Worm (Caenorhabditis elegans) whole organism, young adult: ENCODE results near the gene Y17G7B.12.

Source experiments
- B0035.1 ChIP-seq: sonication (generic microtip); optimal IDR thresholded peaks from 2 replicates; lab custom pipeline; 2016; ENCODE audit warnings: missing genetic modification characterization, mild to moderate bottlenecking, missing compliant biosample characterization, missing genotype, missing genetic modification reagents
- B0336.3 ChIP-seq: fragments of 200-800 bp; sonication (Bioruptor generic); IDR thresholded peaks from 2 replicates; pipeline ENCODE4 v1.3.6; 2022; ENCODE audit warnings: missing genetic modification characterization, missing compliant biosample characterization
- F49E8.2 ChIP-seq: sonication (generic microtip); optimal IDR thresholded peaks from 3 replicates; lab custom pipeline; 2017; ENCODE audit warnings: missing genetic modification characterization, mild to moderate bottlenecking, missing compliant biosample characterization, antibody characterized with exemption, moderate library complexity; ENCODE audit not compliant: insufficient read depth
- F52B5.7 ChIP-seq: sonication (generic microtip); optimal IDR thresholded peaks from 2 replicates; lab custom pipeline; 2016; ENCODE audit warnings: mild to moderate bottlenecking, missing genetic modification characterization, missing compliant biosample characterization
- K11D2.4 ChIP-seq: fragments of 200-800 bp; sonication (Bioruptor generic); IDR thresholded peaks from 2 replicates; pipeline ENCODE4 v1.3.6; 2022; ENCODE audit warnings: missing genetic modification reagents, missing genetic modification characterization, missing compliant biosample characterization
- Y53F4B.3 ChIP-seq: fragments of 200-800 bp; sonication (Bioruptor generic); IDR thresholded peaks from 2 replicates; pipeline ENCODE4 v1.3.6; 2022; ENCODE audit warnings: missing genetic modification reagents, missing genetic modification characterization, missing compliant biosample characterization
- Y53G8AR.9 ChIP-seq: fragments of 200-800 bp; sonication (Bioruptor generic); conservative IDR thresholded peaks from 2 replicates; pipeline ENCODE4 v1.3.6; 2022; ENCODE audit warnings: missing genetic modification reagents, missing genetic modification characterization, missing compliant biosample characterization
- Y67H2A.10 ChIP-seq: fragments of 200-800 bp; sonication (Bioruptor generic); conservative IDR thresholded peaks from 2 replicates; pipeline ENCODE4 v1.3.6; 2022; ENCODE audit warnings: missing genetic modification reagents, missing genetic modification characterization, missing compliant biosample characterization
- ama-1 ChIP-seq, 3 experiments: fragments of 150-350 bp in 1 of 3; sonication (generic microtip) in 2 of 3; optimal IDR thresholded peaks; 2 replicates each; lab custom pipeline; 2014 to 2018; ENCODE audit warnings: missing biosample characterization in 2 of 3, missing genetic modification characterization in 2 of 3, missing genetic modification reagents in 2 of 3
- cebp-1 ChIP-seq, 2 experiments: fragments of 200-800 bp in 1 of 2; sonication (Bioruptor generic) in 1 of 2; sonication (generic microtip) in 1 of 2; IDR thresholded peaks in 1 of 2; optimal IDR thresholded peaks in 1 of 2; 2 replicates each; pipeline versions ENCODE4 v1.3.6 to Lab custom; 2017 to 2022; ENCODE audit warnings: missing compliant biosample characterization in 2 of 2, missing genetic modification characterization in 2 of 2, mild to moderate bottlenecking in 1 of 2, missing genetic modification reagents in 1 of 2, moderate library complexity in 1 of 2
- ceh-58 ChIP-seq: fragments of 200-800 bp; sonication (Bioruptor generic); IDR thresholded peaks from 2 replicates; pipeline ENCODE4 v1.3.6; 2022; ENCODE audit warnings: missing genetic modification characterization, missing compliant biosample characterization
- die-1 ChIP-seq: sonication (generic microtip); optimal IDR thresholded peaks from 2 replicates; lab custom pipeline; 2016; ENCODE audit warnings: missing genotype, mild to moderate bottlenecking, missing genetic modification characterization, missing compliant biosample characterization
- dpl-1 ChIP-seq: fragments of 150-350 bp; optimal IDR thresholded peaks from 2 replicates; lab custom pipeline; 2014; ENCODE audit warnings: missing biosample characterization, missing genetic modification reagents, missing genetic modification characterization
- efl-1 ChIP-seq: fragments of 150-350 bp; optimal IDR thresholded peaks from 2 replicates; lab custom pipeline; 2014; ENCODE audit warnings: missing biosample characterization, missing genetic modification reagents, missing genetic modification characterization
- egl-18 ChIP-seq: fragments of 200-800 bp; sonication (Bioruptor generic); IDR thresholded peaks from 2 replicates; pipeline ENCODE4 v1.3.6; 2022; ENCODE audit warnings: missing genetic modification reagents, missing genetic modification characterization, missing compliant biosample characterization
- gei-17 ChIP-seq: fragments of 200-800 bp; sonication (Bioruptor generic); optimal IDR thresholded peaks from 2 replicates; lab custom pipeline; 2018; ENCODE audit warnings: mild to moderate bottlenecking, missing genetic modification characterization, missing compliant biosample characterization
- hlh-26 ChIP-seq: fragments of 200-800 bp; sonication (Bioruptor generic); conservative IDR thresholded peaks from 2 replicates; pipeline ENCODE4 v1.3.6; 2022; ENCODE audit warnings: missing genetic modification reagents, missing genetic modification characterization, missing compliant biosample characterization
- hmg-1.2 ChIP-seq: fragments of 200-800 bp; sonication (Bioruptor generic); IDR thresholded peaks from 2 replicates; pipeline ENCODE4 v1.3.6; 2022; ENCODE audit warnings: missing genetic modification reagents, missing genetic modification characterization, missing compliant biosample characterization
- hmg-20 ChIP-seq: fragments of 200-800 bp; sonication (Bioruptor generic); IDR thresholded peaks from 2 replicates; pipeline ENCODE4 v1.3.6; 2022; ENCODE audit warnings: missing genetic modification reagents, missing genetic modification characterization, missing compliant biosample characterization
- hrde-1 ChIP-seq: sonication (generic microtip); optimal IDR thresholded peaks from 2 replicates; lab custom pipeline; 2016; ENCODE audit warnings: missing genetic modification characterization, mild to moderate bottlenecking, missing compliant biosample characterization, moderate library complexity, missing genotype, missing genetic modification reagents, borderline replicate concordance
- lin-54 ChIP-seq: fragments of 200-800 bp; sonication (Bioruptor generic); optimal IDR thresholded peaks from 2 replicates; lab custom pipeline; 2018; ENCODE audit warnings: mild to moderate bottlenecking, missing genetic modification characterization, missing compliant biosample characterization
- lir-1 ChIP-seq: fragments of 200-800 bp; sonication (Bioruptor generic); conservative IDR thresholded peaks from 2 replicates; pipeline ENCODE4 v1.3.6; 2022; ENCODE audit warnings: missing genetic modification reagents, missing genetic modification characterization, missing compliant biosample characterization
- madf-3 ChIP-seq: fragments of 200-800 bp; sonication (Bioruptor generic); IDR thresholded peaks from 2 replicates; pipeline ENCODE4 v1.3.6; 2022; ENCODE audit warnings: missing genetic modification reagents, missing genetic modification characterization, missing compliant biosample characterization
- madf-6 ChIP-seq: fragments of 200-800 bp; sonication (Bioruptor generic); IDR thresholded peaks from 2 replicates; pipeline ENCODE4 v1.3.6; 2022; ENCODE audit warnings: missing genetic modification reagents, missing genetic modification characterization, missing compliant biosample characterization
- madf-8 ChIP-seq: fragments of 200-800 bp; sonication (Bioruptor generic); conservative IDR thresholded peaks from 2 replicates; pipeline ENCODE4 v1.3.6; 2022; ENCODE audit warnings: missing genetic modification reagents, missing genetic modification characterization, missing compliant biosample characterization
- mcd-1 ChIP-seq: fragments of 200-800 bp; sonication (Bioruptor generic); IDR thresholded peaks from 2 replicates; pipeline ENCODE4 v1.3.6; 2022; ENCODE audit warnings: missing genetic modification reagents, missing genetic modification characterization, missing compliant biosample characterization
- mel-28 ChIP-seq: sonication (generic microtip); optimal IDR thresholded peaks from 2 replicates; lab custom pipeline; 2016; ENCODE audit warnings: borderline replicate concordance, mild to moderate bottlenecking, missing genetic modification characterization, missing compliant biosample characterization
- nfyb-1 ChIP-seq: fragments of 200-800 bp; sonication (Bioruptor generic); IDR thresholded peaks from 2 replicates; pipeline ENCODE4 v1.3.6; 2022; ENCODE audit warnings: missing genetic modification reagents, missing genetic modification characterization, missing compliant biosample characterization
- nhr-120 ChIP-seq: fragments of 200-800 bp; sonication (Bioruptor generic); IDR thresholded peaks from 2 replicates; pipeline ENCODE4 v1.3.6; 2022; ENCODE audit warnings: missing genetic modification characterization, missing compliant biosample characterization
- nhr-179 ChIP-seq: sonication (generic microtip); optimal IDR thresholded peaks from 2 replicates; lab custom pipeline; 2016; ENCODE audit warnings: mild to moderate bottlenecking, missing genetic modification characterization, missing compliant biosample characterization
- pbrm-1 ChIP-seq: fragments of 200-800 bp; sonication (Bioruptor generic); IDR thresholded peaks from 2 replicates; pipeline ENCODE4 v1.3.6; 2022; ENCODE audit warnings: missing genetic modification reagents, missing genetic modification characterization, missing compliant biosample characterization
- rec-8 ChIP-seq, 2 experiments: sonication (generic microtip); optimal IDR thresholded peaks; 2 replicates each; lab custom pipeline; 2016; ENCODE audit warnings: mild to moderate bottlenecking in 2 of 2, missing genetic modification characterization in 2 of 2, missing genetic modification reagents in 2 of 2, missing genotype in 2 of 2, missing biosample characterization in 1 of 2, missing compliant biosample characterization in 1 of 2, moderate library complexity in 1 of 2
- rpc-1 ChIP-seq, 2 experiments: fragments of 150-350 bp in 1 of 2; sonication (generic microtip) in 1 of 2; optimal IDR thresholded peaks; 2 replicates each; lab custom pipeline; 2014 to 2018; ENCODE audit warnings: missing biosample characterization in 1 of 2, missing genetic modification characterization in 1 of 2, missing genetic modification reagents in 1 of 2, missing genotype in 1 of 2
- sdz-38 ChIP-seq: sonication (generic microtip); optimal IDR thresholded peaks from 2 replicates; lab custom pipeline; 2016; ENCODE audit warnings: missing genotype, missing genetic modification characterization, missing compliant biosample characterization
- snpc-1.1 ChIP-seq: sonication (generic microtip); optimal IDR thresholded peaks from 2 replicates; lab custom pipeline; 2017; ENCODE audit warnings: missing genetic modification characterization, mild to moderate bottlenecking, missing compliant biosample characterization, antibody characterized with exemption, moderate library complexity, missing genotype, missing genetic modification reagents; ENCODE audit not compliant: insufficient read depth
- snpc-4 ChIP-seq, 5 experiments: fragments of 150-350 bp in 1 of 5; sonication (generic microtip) in 4 of 5; optimal IDR thresholded peaks; 2 replicates each; lab custom pipeline; 2014 to 2018; ENCODE audit warnings: missing genetic modification characterization in 5 of 5, missing biosample characterization in 3 of 5, antibody characterized with exemption in 2 of 5, mild to moderate bottlenecking in 2 of 5, missing compliant biosample characterization in 2 of 5, missing genotype in 2 of 5, moderate library complexity in 2 of 5, missing genetic modification reagents in 1 of 5
- unc-130 ChIP-seq: sonication (generic microtip); optimal IDR thresholded peaks from 2 replicates; lab custom pipeline; 2016; ENCODE audit warnings: missing genetic modification reagents, missing genetic modification characterization, missing compliant biosample characterization
- ztf-22 ChIP-seq: fragments of 200-800 bp; sonication (Bioruptor generic); optimal IDR thresholded peaks from 2 replicates; lab custom pipeline; 2018; ENCODE audit warnings: mild to moderate bottlenecking, missing genetic modification characterization, moderate library complexity, missing compliant biosample characterization

Gene Y17G7B.12

ce11 chrII:12006575-12007098, 17.0 kb upstream of the Y17G7B.12 start, which contains the start of gene mcm-2 (continued):
- TF ChIP-seq rec-8 (tag; optimal IDR thresholded peaks at IDR 0.05; lab: Kevin White, UChicago) (no peak), ceh-58 (GFP tag; lab: Robert Waterston, UW) (no peak), F52B5.7 (tag; lab: Kevin White, UChicago) (no peak), dpl-1 (GFP tag; lab: Kevin White, UChicago) (peak; percentile 98), B0336.3 (GFP tag; lab: Robert Waterston, UW) (no peak; the same call in 1 of the 2 replicates), efl-1 (peak; percentile 99), nhr-179 (tag; lab: Kevin White, UChicago) (no peak), hmg-20 (GFP tag; lab: Robert Waterston, UW) (no peak), snpc-4 (GFP tag; optimal IDR thresholded peaks at IDR 0.05; lab: Kevin White, UChicago) (peak; percentile 59), snpc-4 (tag; optimal IDR thresholded peaks at IDR 0.05; lab: Kevin White, UChicago) (peak in 3 of 4 experiments; percentile 11 to 75 (median 43)), lir-1 (peak; percentile 87), madf-6 (GFP tag; lab: Robert Waterston, UW) (peak; percentile 99), ztf-22 (GFP tag; lab: Kevin White, UChicago) (no peak), nfyb-1 (GFP tag; lab: Robert Waterston, UW) (peak; percentile 64), hrde-1 (tag; lab: Kevin White, UChicago) (peak; percentile 46), Y53G8AR.9 (GFP tag; lab: Robert Waterston, UW) (peak; percentile 93; the same call in 1 of the 2 replicates), hlh-26 (GFP tag; lab: Robert Waterston, UW) (no peak), gei-17 (GFP tag; lab: Kevin White, UChicago) (no peak), mel-28 (tag; lab: Kevin White, UChicago) (no peak), unc-130 (GFP tag; lab: Kevin White, UChicago) (peak; percentile 91), madf-8 (GFP tag; lab: Robert Waterston, UW) (peak; percentile 99), nhr-120 (GFP tag; lab: Robert Waterston, UW) (no peak), egl-18 (no peak), madf-3 (GFP tag; lab: Robert Waterston, UW) (no peak), snpc-1.1 (tag; lab: Kevin White, UChicago) (peak; percentile 69), pbrm-1 (GFP tag; lab: Robert Waterston, UW) (peak; percentile 86), B0035.1 (tag; lab: Kevin White, UChicago) (no peak), F49E8.2 (peak; percentile 95), ama-1 (optimal IDR thresholded peaks at IDR 0.05; lab: Kevin White, UChicago) (no peak), ama-1 (GFP tag; optimal IDR thresholded peaks at IDR 0.05; lab: Kevin White, UChicago) (no peak), cebp-1 (GFP tag; IDR thresholded peaks at IDR 0.05; lab: Robert Waterston, UW) (no peak), cebp-1 (tag; optimal IDR thresholded peaks at IDR 0.05; lab: Kevin White, UChicago) (no peak), mcd-1 (GFP tag; lab: Robert Waterston, UW) (peak; percentile 98), K11D2.4 (GFP tag; lab: Robert Waterston, UW) (no peak), hmg-1.2 (GFP tag; lab: Robert Waterston, UW) (peak; percentile 73), lin-54 (GFP tag; lab: Kevin White, UChicago) (peak; percentile 98), Y53F4B.3 (GFP tag; lab: Robert Waterston, UW) (no peak), rpc-1 (optimal IDR thresholded peaks at IDR 0.05; lab: Kevin White, UChicago) (no peak), rpc-1 (tag; optimal IDR thresholded peaks at IDR 0.05; lab: Kevin White, UChicago) (peak; percentile 9), die-1 (tag; lab: Kevin White, UChicago) (peak; percentile 36), sdz-38 (no peak), Y67H2A.10 (GFP tag; lab: Robert Waterston, UW) (peak; percentile 71; the same call in 1 of the 2 replicates)
